Fruit fly (Drosophila melanogaster): ENCODE data around the gene CG32228.

CG32228 gene

dm6 chr3L:20241987-20242982 is 23.3 kb upstream of the CG32228 start (continued):
- TF ChIP-seq CG10209 (GFP tag; optimal IDR thresholded peaks at IDR 0.05) (peak; percentile 57), Lhr (GFP tag; optimal IDR thresholded peaks at IDR 0.05) (no peak), ci (GFP tag; IDR thresholded peaks at IDR 0.05) (peak; percentile 52), CG3838 (GFP tag; optimal IDR thresholded peaks at IDR 0.05) (no peak), chif (GFP tag; optimal IDR thresholded peaks at IDR 0.05) (no peak), CG18011 (GFP tag; optimal IDR thresholded peaks at IDR 0.05) (no peak), CG12155 (GFP tag; optimal IDR thresholded peaks at IDR 0.05) (peak; percentile 62), E2f1 (GFP tag; IDR thresholded peaks at IDR 0.05) (peak; percentile 20; the same call in 1 of the 2 replicates), CG34422 (GFP tag; IDR thresholded peaks at IDR 0.05) (peak; percentile 80), CG18262 (tag; optimal IDR thresholded peaks at IDR 0.05) (peak; percentile 92), MESR4 (GFP tag; optimal IDR thresholded peaks at IDR 0.05) (peak; percentile 94), Dll (GFP tag; IDR thresholded peaks at IDR 0.05; ENCODE audit: partially characterized antibody) (peak; percentile 79), Dek (tag; optimal IDR thresholded peaks at IDR 0.05) (peak; percentile 51), CG30020 (tag; optimal IDR thresholded peaks at IDR 0.05) (peak; percentile 15), CG8765 (GFP tag; IDR thresholded peaks at IDR 0.05) (peak; percentile 47; the same call in 1 of the 2 replicates), CG9817 (tag; optimal IDR thresholded peaks at IDR 0.05) (peak; percentile 50), phol (tag; optimal IDR thresholded peaks at IDR 0.05) (peak; percentile 68), row (GFP tag; IDR thresholded peaks at IDR 0.05) (peak; percentile 87), disco-r (GFP tag; optimal IDR thresholded peaks at IDR 0.05) (no peak), gcm2 (GFP tag; optimal IDR thresholded peaks at IDR 0.05) (no peak), dysf (GFP tag; IDR thresholded peaks at IDR 0.05) (peak; percentile 56; the same call in 2 of the 3 replicates), Bdp1 (GFP tag; optimal IDR thresholded peaks at IDR 0.05) (no peak), gfzf (GFP tag; optimal IDR thresholded peaks at IDR 0.05) (no peak), corto (GFP tag; optimal IDR thresholded peaks at IDR 0.05) (peak; percentile 48), CG4404 (GFP tag; IDR thresholded peaks at IDR 0.05) (peak; percentile 43), CG6683 (GFP tag; optimal IDR thresholded peaks at IDR 0.05) (peak; percentile 4), CG13624 (GFP tag; optimal IDR thresholded peaks at IDR 0.05) (no peak), hb (GFP tag; IDR thresholded peaks at IDR 0.05; ENCODE audit: partially characterized antibody) (0 out of 3 replicates have a peak, but pooled peaks have one; percentile 11), Hey (tag; optimal IDR thresholded peaks at IDR 0.05) (no peak), CG17361 (GFP tag; IDR thresholded peaks at IDR 0.05) (peak; percentile 80), Ptx1 (GFP tag; IDR thresholded peaks at IDR 0.05) (peak; percentile 50), tx (GFP tag; optimal IDR thresholded peaks at IDR 0.05) (no peak), Six4 (GFP tag; optimal IDR thresholded peaks at IDR 0.05) (no peak), stwl (tag; optimal IDR thresholded peaks at IDR 0.05) (peak; percentile 7), CG15696 (tag; optimal IDR thresholded peaks at IDR 0.05) (no peak), pnt (GFP tag; optimal IDR thresholded peaks at IDR 0.05) (no peak), Doc3 (GFP tag; IDR thresholded peaks at IDR 0.05; ENCODE audit: partially characterized antibody) (peak; percentile 52), CG9609 (GFP tag; optimal IDR thresholded peaks at IDR 0.05) (no peak), Dref (GFP tag; IDR thresholded peaks at IDR 0.05) (peak; percentile 65), danr (GFP tag; IDR thresholded peaks at IDR 0.05) (no peak; the same call in 1 of the 2 replicates), pita (GFP tag; optimal IDR thresholded peaks at IDR 0.05) (no peak), CG4328 (GFP tag; optimal IDR thresholded peaks at IDR 0.05) (peak; percentile 51), unc-4 (GFP tag; IDR thresholded peaks at IDR 0.05; ENCODE audit: partially characterized antibody) (peak; percentile 69), fd64A (GFP tag; optimal IDR thresholded peaks at IDR 0.05) (no peak), CG12942 (GFP tag; optimal IDR thresholded peaks at IDR 0.05) (peak; percentile 13), CG7928 (GFP tag; optimal IDR thresholded peaks at IDR 0.05) (peak; percentile 21), aop (GFP tag; IDR thresholded peaks at IDR 0.05) (no peak), sens (GFP tag) (peak; percentile 85)
